Worm (Caenorhabditis elegans): ENCODE measurements around the gene F17A9.5.

DNA sequence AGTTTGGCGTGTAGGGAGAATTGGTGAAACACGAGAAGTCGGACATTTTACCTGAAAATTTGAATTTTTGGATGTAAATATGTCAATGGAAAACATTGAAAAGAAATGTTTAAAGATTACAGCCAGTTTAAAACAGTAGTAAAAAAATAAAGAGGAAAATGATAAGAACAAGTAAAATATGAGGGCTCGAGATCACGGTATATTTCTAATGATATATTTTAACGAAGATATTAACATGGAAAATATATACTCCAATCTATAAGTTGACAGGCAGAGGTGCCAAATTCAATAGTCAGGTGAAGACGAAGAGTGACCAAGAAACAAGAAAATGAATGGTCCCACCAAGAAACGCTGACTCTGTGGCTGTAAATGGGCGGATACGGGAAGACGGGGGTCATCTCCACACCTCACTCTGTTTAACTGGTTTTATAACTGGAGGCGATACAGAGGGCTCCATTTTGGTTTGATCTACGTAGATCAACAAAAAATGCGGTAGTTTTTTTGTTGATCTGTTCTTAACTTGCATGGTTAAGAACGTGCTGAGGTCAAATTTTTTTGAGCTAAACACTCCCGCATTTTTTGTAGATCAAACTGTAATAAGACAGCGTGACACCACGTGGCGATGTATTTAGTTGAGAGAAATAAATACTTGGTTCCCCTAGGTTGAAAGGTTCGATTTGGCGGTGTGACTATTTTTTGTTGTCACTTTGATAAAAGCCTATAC lies 7.5 kb upstream of the F17A9.5 start, which contains the start of gene ceh-49:
- no peak for TF ChIP-seq pha-4 (tag; optimal IDR thresholded peaks at IDR 0.05)
- TF ChIP-seq C08G9.2 (tag; optimal IDR thresholded peaks at IDR 0.05) = no peak
- no peak for TF ChIP-seq ets-4 (tag; optimal IDR thresholded peaks at IDR 0.05)
- no peak for TF ChIP-seq tbx-2 (tag; optimal IDR thresholded peaks at IDR 0.05)
- no peak for TF ChIP-seq ceh-31 (tag; optimal IDR thresholded peaks at IDR 0.05)
- TF ChIP-seq unc-55 (GFP tag; optimal IDR thresholded peaks at IDR 0.05) = no peak
- no peak for TF ChIP-seq nhr-11 (tag; optimal IDR thresholded peaks at IDR 0.05)
- TF ChIP-seq ceh-45 (GFP tag; IDR thresholded peaks at IDR 0.05) = no peak
- no peak for TF ChIP-seq elt-2 (tag; optimal IDR thresholded peaks at IDR 0.05)
- TF ChIP-seq pag-3 (tag; optimal IDR thresholded peaks at IDR 0.05; ENCODE audit: borderline replicate concordance) = no peak
- no peak for TF ChIP-seq K09A11.1 (tag; optimal IDR thresholded peaks at IDR 0.05; ENCODE audit: insufficient read depth)
